Worm (Caenorhabditis elegans) whole organism, young adult: Measurements from ENCODE around the gene ZK1321.1.
A peak's percentile ranks its signal among the peaks of the same experiment; 100 is the strongest.

ENCODE experiments used
- B0019.2 ChIP-seq: fragments of 200-800 bp; sonication (Bioruptor generic); conservative IDR thresholded peaks from 2 replicates; pipeline ENCODE4 v1.3.6; 2022; ENCODE audit warnings: missing genetic modification reagents, missing genetic modification characterization, missing compliant biosample characterization
- D2030.7 ChIP-seq: fragments of 200-800 bp; sonication (Bioruptor generic); IDR thresholded peaks from 2 replicates; pipeline ENCODE4 v1.3.6; 2022; ENCODE audit warnings: missing genetic modification reagents, missing genetic modification characterization, missing compliant biosample characterization
- F23B12.7 ChIP-seq: sonication (generic microtip); optimal IDR thresholded peaks from 2 replicates; lab custom pipeline; 2017; ENCODE audit warnings: missing genetic modification characterization, mild to moderate bottlenecking, missing compliant biosample characterization, antibody characterized with exemption, moderate library complexity; ENCODE audit not compliant: insufficient read depth
- F33H1.4 ChIP-seq: fragments of 200-800 bp; sonication (Bioruptor generic); IDR thresholded peaks from 2 replicates; pipeline ENCODE4 v1.3.6; 2022; ENCODE audit warnings: missing genetic modification reagents, missing genetic modification characterization, missing compliant biosample characterization
- F49E8.2 ChIP-seq: sonication (generic microtip); optimal IDR thresholded peaks from 3 replicates; lab custom pipeline; 2017; ENCODE audit warnings: missing genetic modification characterization, mild to moderate bottlenecking, missing compliant biosample characterization, antibody characterized with exemption, moderate library complexity; ENCODE audit not compliant: insufficient read depth
- K12H6.12 ChIP-seq: fragments of 200-800 bp; sonication (Bioruptor generic); optimal IDR thresholded peaks from 2 replicates; lab custom pipeline; 2018; ENCODE audit warnings: mild to moderate bottlenecking, missing genetic modification characterization, missing compliant biosample characterization
- Y53F4B.3 ChIP-seq: fragments of 200-800 bp; sonication (Bioruptor generic); IDR thresholded peaks from 2 replicates; pipeline ENCODE4 v1.3.6; 2022; ENCODE audit warnings: missing genetic modification reagents, missing genetic modification characterization, missing compliant biosample characterization
- Y56A3A.18 ChIP-seq: fragments of 200-800 bp; sonication (Bioruptor generic); IDR thresholded peaks from 2 replicates; pipeline ENCODE4 v1.3.6; 2022; ENCODE audit warnings: missing genetic modification reagents, missing genetic modification characterization, missing compliant biosample characterization
- Y95B8A.8 ChIP-seq: fragments of 200-800 bp; sonication (Bioruptor generic); IDR thresholded peaks from 2 replicates; pipeline ENCODE4 v1.3.6; 2022; ENCODE audit warnings: missing genetic modification reagents, missing genetic modification characterization, missing compliant biosample characterization
- ZK185.1 ChIP-seq: sonication (generic microtip); optimal IDR thresholded peaks from 2 replicates; lab custom pipeline; 2016; ENCODE audit warnings: mild to moderate bottlenecking, missing genetic modification characterization, missing compliant biosample characterization; ENCODE audit not compliant: poor library complexity, severe bottlenecking
- ama-1 ChIP-seq, 3 experiments: fragments of 150-350 bp in 1 of 3; sonication (generic microtip) in 2 of 3; optimal IDR thresholded peaks; 2 replicates each; lab custom pipeline; 2014 to 2018; ENCODE audit warnings: missing biosample characterization in 2 of 3, missing genetic modification characterization in 2 of 3, missing genetic modification reagents in 2 of 3
- aptf-3 ChIP-seq: fragments of 200-800 bp; sonication (Bioruptor generic); IDR thresholded peaks from 2 replicates; pipeline ENCODE4 v1.3.6; 2022; ENCODE audit warnings: missing genetic modification characterization, missing compliant biosample characterization
- attf-5 ChIP-seq: fragments of 200-800 bp; sonication (Bioruptor generic); optimal IDR thresholded peaks from 2 replicates; lab custom pipeline; 2018; ENCODE audit warnings: mild to moderate bottlenecking, missing genetic modification characterization, missing compliant biosample characterization
- ccch-3 ChIP-seq: fragments of 200-800 bp; sonication (Bioruptor generic); optimal IDR thresholded peaks from 2 replicates; lab custom pipeline; 2018; ENCODE audit warnings: mild to moderate bottlenecking, missing genetic modification characterization, missing compliant biosample characterization
- cebp-1 ChIP-seq, 2 experiments: fragments of 200-800 bp in 1 of 2; sonication (Bioruptor generic) in 1 of 2; sonication (generic microtip) in 1 of 2; IDR thresholded peaks in 1 of 2; optimal IDR thresholded peaks in 1 of 2; 2 replicates each; pipeline versions ENCODE4 v1.3.6 to Lab custom; 2017 to 2022; ENCODE audit warnings: missing compliant biosample characterization in 2 of 2, missing genetic modification characterization in 2 of 2, mild to moderate bottlenecking in 1 of 2, missing genetic modification reagents in 1 of 2, moderate library complexity in 1 of 2
- ceh-27 ChIP-seq: fragments of 200-800 bp; sonication (Bioruptor generic); optimal IDR thresholded peaks from 2 replicates; lab custom pipeline; 2018; ENCODE audit warnings: mild to moderate bottlenecking, missing genetic modification characterization, moderate library complexity, missing compliant biosample characterization
- ceh-91 ChIP-seq: fragments of 200-800 bp; sonication (Bioruptor generic); IDR thresholded peaks from 2 replicates; pipeline ENCODE4 v1.3.6; 2022; ENCODE audit warnings: missing genetic modification reagents, missing genetic modification characterization, missing compliant biosample characterization
- dox-1 ChIP-seq: fragments of 200-800 bp; sonication (Bioruptor generic); IDR thresholded peaks from 2 replicates; pipeline ENCODE4 v1.3.6; 2022; ENCODE audit warnings: missing genetic modification reagents, missing genetic modification characterization, missing compliant biosample characterization
- dpff-1 ChIP-seq: sonication (generic microtip); optimal IDR thresholded peaks from 2 replicates; lab custom pipeline; 2017; ENCODE audit warnings: mild to moderate bottlenecking, missing genetic modification characterization, missing compliant biosample characterization
- efl-1 ChIP-seq: fragments of 150-350 bp; optimal IDR thresholded peaks from 2 replicates; lab custom pipeline; 2014; ENCODE audit warnings: missing biosample characterization, missing genetic modification reagents, missing genetic modification characterization
- ekl-4 ChIP-seq: fragments of 200-800 bp; sonication (Bioruptor generic); IDR thresholded peaks from 2 replicates; pipeline ENCODE4 v1.3.6; 2022; ENCODE audit warnings: missing genetic modification reagents, missing genetic modification characterization, missing compliant biosample characterization
- hlh-12 ChIP-seq: sonication (generic microtip); optimal IDR thresholded peaks from 2 replicates; lab custom pipeline; 2016; ENCODE audit warnings: missing genetic modification characterization, missing compliant biosample characterization
- hmg-1.2 ChIP-seq: fragments of 200-800 bp; sonication (Bioruptor generic); IDR thresholded peaks from 2 replicates; pipeline ENCODE4 v1.3.6; 2022; ENCODE audit warnings: missing genetic modification reagents, missing genetic modification characterization, missing compliant biosample characterization
- let-526 ChIP-seq: fragments of 200-800 bp; sonication (Bioruptor generic); IDR thresholded peaks from 2 replicates; pipeline ENCODE4 v1.3.6; 2022; ENCODE audit warnings: missing genetic modification reagents, missing genetic modification characterization, missing compliant biosample characterization
- lin-35 ChIP-seq, 3 experiments: fragments of 150-350 bp in 2 of 3; sonication (generic microtip) in 1 of 3; optimal IDR thresholded peaks; 2 replicates each; lab custom pipeline; 2014 to 2018; ENCODE audit warnings: missing biosample characterization in 3 of 3, missing genetic modification characterization in 3 of 3, missing genetic modification reagents in 3 of 3
- lin-40 ChIP-seq: sonication (generic microtip); optimal IDR thresholded peaks from 2 replicates; lab custom pipeline; 2016; ENCODE audit warnings: missing genetic modification characterization, mild to moderate bottlenecking, missing compliant biosample characterization, missing genotype, missing genetic modification reagents
- lin-54 ChIP-seq: fragments of 200-800 bp; sonication (Bioruptor generic); optimal IDR thresholded peaks from 2 replicates; lab custom pipeline; 2018; ENCODE audit warnings: mild to moderate bottlenecking, missing genetic modification characterization, missing compliant biosample characterization
- lsl-1 ChIP-seq: fragments of 200-800 bp; sonication (Bioruptor generic); optimal IDR thresholded peaks from 2 replicates; lab custom pipeline; 2018; ENCODE audit warnings: mild to moderate bottlenecking, missing genetic modification characterization, moderate library complexity, missing compliant biosample characterization
- madf-6 ChIP-seq: fragments of 200-800 bp; sonication (Bioruptor generic); IDR thresholded peaks from 2 replicates; pipeline ENCODE4 v1.3.6; 2022; ENCODE audit warnings: missing genetic modification reagents, missing genetic modification characterization, missing compliant biosample characterization
- mcd-1 ChIP-seq: fragments of 200-800 bp; sonication (Bioruptor generic); IDR thresholded peaks from 2 replicates; pipeline ENCODE4 v1.3.6; 2022; ENCODE audit warnings: missing genetic modification reagents, missing genetic modification characterization, missing compliant biosample characterization
- nhr-90 ChIP-seq: sonication (generic microtip); optimal IDR thresholded peaks from 2 replicates; lab custom pipeline; 2016; ENCODE audit warnings: missing genotype, mild to moderate bottlenecking, missing genetic modification characterization, missing compliant biosample characterization
- pbrm-1 ChIP-seq: fragments of 200-800 bp; sonication (Bioruptor generic); IDR thresholded peaks from 2 replicates; pipeline ENCODE4 v1.3.6; 2022; ENCODE audit warnings: missing genetic modification reagents, missing genetic modification characterization, missing compliant biosample characterization
- pha-4 ChIP-seq: fragments of 150-350 bp; sonication (generic microtip); optimal IDR thresholded peaks from 2 replicates; lab custom pipeline; 2014; ENCODE audit warnings: missing biosample characterization, missing genetic modification reagents, missing genetic modification characterization
- rcor-1 ChIP-seq: fragments of 200-800 bp; sonication (Bioruptor generic); IDR thresholded peaks from 2 replicates; pipeline ENCODE4 v1.3.6; 2022; ENCODE audit warnings: missing genetic modification reagents, missing genetic modification characterization, missing compliant biosample characterization
- rpc-1 ChIP-seq, 2 experiments: fragments of 150-350 bp in 1 of 2; sonication (generic microtip) in 1 of 2; optimal IDR thresholded peaks; 2 replicates each; lab custom pipeline; 2014 to 2018; ENCODE audit warnings: missing biosample characterization in 1 of 2, missing genetic modification characterization in 1 of 2, missing genetic modification reagents in 1 of 2, missing genotype in 1 of 2
- snpc-1.3 ChIP-seq: sonication (generic microtip); optimal IDR thresholded peaks from 2 replicates; lab custom pipeline; 2017; ENCODE audit warnings: missing genetic modification characterization, mild to moderate bottlenecking, missing compliant biosample characterization, antibody characterized with exemption, moderate library complexity, missing genotype, missing genetic modification reagents; ENCODE audit not compliant: insufficient read depth
- snpc-4 ChIP-seq, 5 experiments: fragments of 150-350 bp in 1 of 5; sonication (generic microtip) in 4 of 5; optimal IDR thresholded peaks; 2 replicates each; lab custom pipeline; 2014 to 2018; ENCODE audit warnings: missing genetic modification characterization in 5 of 5, missing biosample characterization in 3 of 5, antibody characterized with exemption in 2 of 5, mild to moderate bottlenecking in 2 of 5, missing compliant biosample characterization in 2 of 5, missing genotype in 2 of 5, moderate library complexity in 2 of 5, missing genetic modification reagents in 1 of 5
- tbp1 ChIP-seq: fragments of 200-800 bp; sonication (Bioruptor generic); optimal IDR thresholded peaks from 2 replicates; lab custom pipeline; 2018; ENCODE audit warnings: mild to moderate bottlenecking, missing genetic modification characterization, missing compliant biosample characterization
- tlf-1 ChIP-seq: fragments of 200-800 bp; sonication (Bioruptor generic); optimal IDR thresholded peaks from 2 replicates; lab custom pipeline; 2018; ENCODE audit warnings: mild to moderate bottlenecking, missing genetic modification characterization, missing compliant biosample characterization

ZK1321.1 gene

ce11 chrII:9741400-9741799 is 12.4 kb upstream of the ZK1321.1 start (continued):
- TF ChIP-seq aptf-3 = no peak

ce11 chrII:9742784-9743183 is 11.0 kb upstream of the ZK1321.1 start, which contains the start of gene pno-1:
TSS of gene pno-1 (minus strand) at chrII:9742884.
- TF ChIP-seq ama-1 (optimal IDR thresholded peaks at IDR 0.05; lab: Kevin White, UChicago) (no peak), ama-1 (GFP tag; optimal IDR thresholded peaks at IDR 0.05; lab: Kevin White, UChicago) (peak in 1 of 2 experiments; percentile 14), madf-6 (GFP tag; lab: Robert Waterston, UW) (peak; percentile 41; the same call in 1 of the 2 replicates), Y95B8A.8 (GFP tag; lab: Robert Waterston, UW) (no peak), Y56A3A.18 (GFP tag; lab: Robert Waterston, UW) (no peak), mcd-1 (GFP tag; lab: Robert Waterston, UW) (no peak), lin-54 (GFP tag; lab: Kevin White, UChicago) (no peak)

ce11 chrII:9746069-9746468 is 7.8 kb upstream of the ZK1321.1 start, which contains the start of the genes Y53C12B.1 and nos-3:
TSS of gene Y53C12B.1 (minus strand) at chrII:9746078.
TSS of gene nos-3 (plus strand) at chrII:9746316.
- TF ChIP-seq mcd-1 (GFP tag; lab: Robert Waterston, UW) = peak; percentile 56
- peak; percentile 46 for TF ChIP-seq ZK185.1
- no peak for TF ChIP-seq let-526 (GFP tag; lab: Robert Waterston, UW)
- peak; percentile 7 for TF ChIP-seq snpc-4 (GFP tag; optimal IDR thresholded peaks at IDR 0.05; lab: Kevin White, UChicago)
- TF ChIP-seq snpc-4 (tag; optimal IDR thresholded peaks at IDR 0.05; lab: Kevin White, UChicago) = peak in 3 of 4 experiments; percentile 26 to 72 (median 49)
- TF ChIP-seq lsl-1 (GFP tag; lab: Kevin White, UChicago) = peak; percentile 90
- TF ChIP-seq pbrm-1 = peak; percentile 66
- TF ChIP-seq pha-4 (tag; lab: Kevin White, UChicago) = peak; percentile 6
- TF ChIP-seq B0019.2 = peak; percentile 87
- TF ChIP-seq lin-54 (GFP tag; lab: Kevin White, UChicago) = peak; percentile 56
- peak; percentile 39; the same call in 1 of the 2 replicates for TF ChIP-seq ceh-91 (GFP tag; lab: Robert Waterston, UW)
- no peak for TF ChIP-seq Y95B8A.8 (GFP tag; lab: Robert Waterston, UW)
- no peak for TF ChIP-seq Y53F4B.3
- peak; percentile 40; the same call in 1 of the 2 replicates for TF ChIP-seq hmg-1.2 (GFP tag; lab: Robert Waterston, UW)
- no peak for TF ChIP-seq tlf-1
- TF ChIP-seq cebp-1 (GFP tag; IDR thresholded peaks at IDR 0.05; lab: Robert Waterston, UW) = no peak
- peak; percentile 39 for TF ChIP-seq cebp-1 (tag; optimal IDR thresholded peaks at IDR 0.05; lab: Kevin White, UChicago)
- no peak for TF ChIP-seq ccch-3
- TF ChIP-seq dox-1 (GFP tag; lab: Robert Waterston, UW) = peak; percentile 59; the same call in 1 of the 2 replicates
- no peak for TF ChIP-seq dpff-1
- peak; percentile 46 for TF ChIP-seq tbp1
- TF ChIP-seq D2030.7 (GFP tag; lab: Robert Waterston, UW) = peak; percentile 57; the same call in 1 of the 2 replicates
- TF ChIP-seq F33H1.4 (GFP tag; lab: Robert Waterston, UW) = peak; percentile 96
- peak; percentile 50 for TF ChIP-seq attf-5 (GFP tag; lab: Kevin White, UChicago)
- no peak for TF ChIP-seq hlh-12 (tag; lab: Kevin White, UChicago)
- TF ChIP-seq lin-35 (GFP tag; optimal IDR thresholded peaks at IDR 0.05; lab: Kevin White, UChicago) = peak in 2 of 3 experiments; percentile 2 to 51
- TF ChIP-seq ceh-27 (GFP tag; lab: Kevin White, UChicago) = peak; percentile 41
- peak; percentile 25 for TF ChIP-seq F23B12.7 (tag; lab: Kevin White, UChicago)
- TF ChIP-seq rpc-1 (optimal IDR thresholded peaks at IDR 0.05; lab: Kevin White, UChicago) = no peak
- TF ChIP-seq rpc-1 (tag; optimal IDR thresholded peaks at IDR 0.05; lab: Kevin White, UChicago) = no peak
- TF ChIP-seq rcor-1 (GFP tag; lab: Robert Waterston, UW) = peak; percentile 59
- TF ChIP-seq snpc-1.3 (tag; lab: Kevin White, UChicago) = peak; percentile 65
- no peak for TF ChIP-seq nhr-90 (tag; lab: Kevin White, UChicago)
- TF ChIP-seq F49E8.2 (tag; lab: Kevin White, UChicago) = peak; percentile 62
- 0 out of 2 replicates have a peak, but pooled peaks have one; percentile 22 for TF ChIP-seq ekl-4 (GFP tag; lab: Robert Waterston, UW)
- peak; percentile 19 for TF ChIP-seq K12H6.12 (tag; lab: Kevin White, UChicago)
- TF ChIP-seq efl-1 = peak; percentile 17
- peak; percentile 85 for TF ChIP-seq madf-6 (GFP tag; lab: Robert Waterston, UW)
- peak; percentile 21 for TF ChIP-seq lin-40 (tag; lab: Kevin White, UChicago)
